Worm (Caenorhabditis elegans) whole organism, L3 larva: ENCODE data around the gene Y60C6A.2.

ENCODE experiments used
- R02D3.7 ChIP-seq: fragments of 150-350 bp; optimal IDR thresholded peaks from 2 replicates; lab custom pipeline; 2014; ENCODE audit warnings: missing biosample characterization, missing genetic modification characterization
- aly-2 ChIP-seq: fragments of 150-350 bp; optimal IDR thresholded peaks from 2 replicates; lab custom pipeline; 2014; ENCODE audit warnings: missing biosample characterization, missing genetic modification characterization
- ama-1 ChIP-seq: fragments of 150-350 bp; optimal IDR thresholded peaks from 2 replicates; lab custom pipeline; 2018
- ceh-28 ChIP-seq: fragments of 150-350 bp; optimal IDR thresholded peaks from 2 replicates; lab custom pipeline; 2014; ENCODE audit warnings: missing biosample characterization, missing genetic modification reagents, missing genetic modification characterization
- ceh-82 ChIP-seq: fragments of 150-350 bp; optimal IDR thresholded peaks from 2 replicates; lab custom pipeline; 2014; ENCODE audit warnings: missing biosample characterization, missing genetic modification characterization
- ceh-9 ChIP-seq: sonication (generic microtip); optimal IDR thresholded peaks from 2 replicates; lab custom pipeline; 2018; ENCODE audit warnings: missing biosample characterization, missing genetic modification characterization
- egl-27 ChIP-seq: sonication (generic microtip); optimal IDR thresholded peaks from 4 replicates; lab custom pipeline; 2017; ENCODE audit warnings: missing biosample characterization, missing genetic modification reagents, missing genetic modification characterization
- egl-5 ChIP-seq: fragments of 150-350 bp; optimal IDR thresholded peaks from 2 replicates; lab custom pipeline; 2017; ENCODE audit warnings: missing biosample characterization, missing genetic modification reagents, missing genetic modification characterization, inconsistent platforms
- elt-1 ChIP-seq: fragments of 150-350 bp; optimal IDR thresholded peaks from 2 replicates; lab custom pipeline; 2014; ENCODE audit warnings: missing biosample characterization, missing genetic modification characterization
- elt-2 ChIP-seq: sonication (generic microtip); optimal IDR thresholded peaks from 2 replicates; lab custom pipeline; 2016; ENCODE audit warnings: missing genetic modification reagents, mild to moderate bottlenecking, missing genetic modification characterization, missing compliant biosample characterization
- fkh-10 ChIP-seq: sonication (generic microtip); optimal IDR thresholded peaks from 2 replicates; lab custom pipeline; 2017; ENCODE audit warnings: missing biosample characterization, missing genetic modification reagents, missing genetic modification characterization
- fkh-2 ChIP-seq: fragments of 150-350 bp; optimal IDR thresholded peaks from 2 replicates; lab custom pipeline; 2014; ENCODE audit warnings: missing biosample characterization, missing genetic modification reagents, missing genetic modification characterization
- hmg-11 ChIP-seq: sonication (generic microtip); optimal IDR thresholded peaks from 2 replicates; lab custom pipeline; 2016; ENCODE audit warnings: missing genetic modification characterization, missing compliant biosample characterization
- jun-1 ChIP-seq: fragments of 150-350 bp; optimal IDR thresholded peaks from 2 replicates; lab custom pipeline; 2014; ENCODE audit warnings: missing biosample characterization, missing genetic modification reagents, missing genetic modification characterization
- lin-15B ChIP-seq: fragments of 150-350 bp; optimal IDR thresholded peaks from 2 replicates; lab custom pipeline; 2014; ENCODE audit warnings: missing biosample characterization, missing genetic modification characterization
- lin-39 ChIP-seq: fragments of 150-350 bp; optimal IDR thresholded peaks from 2 replicates; lab custom pipeline; 2018; ENCODE audit warnings: missing biosample characterization, missing genetic modification reagents, missing genetic modification characterization
- lsy-12 ChIP-seq: sonication (generic microtip); optimal IDR thresholded peaks from 2 replicates; lab custom pipeline; 2016; ENCODE audit warnings: mild to moderate bottlenecking, missing genetic modification characterization, missing compliant biosample characterization
- mdl-1 ChIP-seq: fragments of 150-350 bp; optimal IDR thresholded peaks from 2 replicates; lab custom pipeline; 2014; ENCODE audit warnings: missing biosample characterization, missing genetic modification characterization
- nfya-1 ChIP-seq: sonication (generic microtip); optimal IDR thresholded peaks from 2 replicates; lab custom pipeline; 2017; ENCODE audit warnings: missing genetic modification characterization, mild to moderate bottlenecking, missing compliant biosample characterization, antibody characterized with exemption, moderate library complexity; ENCODE audit not compliant: insufficient read depth
- nhr-12 ChIP-seq: fragments of 150-350 bp; optimal IDR thresholded peaks from 2 replicates; lab custom pipeline; 2014; ENCODE audit warnings: missing biosample characterization, missing genetic modification characterization
- nhr-237 ChIP-seq: fragments of 150-350 bp; optimal IDR thresholded peaks from 2 replicates; lab custom pipeline; 2014; ENCODE audit warnings: missing biosample characterization, missing genetic modification characterization
- nhr-25 ChIP-seq: sonication (generic microtip); optimal IDR thresholded peaks from 2 replicates; lab custom pipeline; 2017; ENCODE audit warnings: missing biosample characterization, missing genetic modification characterization
- nhr-28 ChIP-seq: fragments of 150-350 bp; optimal IDR thresholded peaks from 2 replicates; lab custom pipeline; 2014; ENCODE audit warnings: missing biosample characterization, missing genetic modification characterization
- nhr-43 ChIP-seq: sonication (generic microtip); optimal IDR thresholded peaks from 2 replicates; lab custom pipeline; 2016; ENCODE audit warnings: mild to moderate bottlenecking, missing genetic modification characterization, missing compliant biosample characterization; ENCODE audit not compliant: poor library complexity, severe bottlenecking
- nhr-76 ChIP-seq: fragments of 150-350 bp; sonication (generic microtip); optimal IDR thresholded peaks from 5 replicates; lab custom pipeline; 2014; ENCODE audit warnings: missing biosample characterization, missing genetic modification characterization
- pqm-1 ChIP-seq: fragments of 150-350 bp; optimal IDR thresholded peaks from 2 replicates; lab custom pipeline; 2017; ENCODE audit warnings: missing biosample characterization, missing genetic modification characterization, inconsistent platforms
- sea-2 ChIP-seq: fragments of 150-350 bp; sonication (generic microtip); optimal IDR thresholded peaks from 4 replicates; lab custom pipeline; 2014; ENCODE audit warnings: missing biosample characterization, missing genetic modification reagents, missing genetic modification characterization
- skn-1 ChIP-seq: fragments of 150-350 bp; optimal IDR thresholded peaks from 2 replicates; lab custom pipeline; 2014; ENCODE audit warnings: missing biosample characterization, missing genetic modification characterization
- snpc-4 ChIP-seq: fragments of 150-350 bp; optimal IDR thresholded peaks from 2 replicates; lab custom pipeline; 2014; ENCODE audit warnings: missing biosample characterization, missing genetic modification characterization
- tbx-2 ChIP-seq: sonication (generic microtip); optimal IDR thresholded peaks from 2 replicates; lab custom pipeline; 2016; ENCODE audit warnings: mild to moderate bottlenecking, missing genetic modification characterization, missing compliant biosample characterization
- unc-39 ChIP-seq: sonication (generic microtip); optimal IDR thresholded peaks from 4 replicates; lab custom pipeline; 2017; ENCODE audit warnings: missing biosample characterization, missing genetic modification characterization
- unc-62 ChIP-seq: fragments of 150-350 bp; sonication (generic microtip); optimal IDR thresholded peaks from 4 replicates; lab custom pipeline; 2014; ENCODE audit warnings: missing biosample characterization, missing genetic modification reagents, missing genetic modification characterization
- zag-1 ChIP-seq: fragments of 150-350 bp; optimal IDR thresholded peaks from 2 replicates; lab custom pipeline; 2014; ENCODE audit warnings: missing biosample characterization, missing genetic modification characterization
- ztf-11 ChIP-seq: fragments of 150-350 bp; optimal IDR thresholded peaks from 2 replicates; lab custom pipeline; 2014; ENCODE audit warnings: missing biosample characterization, missing genetic modification characterization
- ztf-4 ChIP-seq: fragments of 150-350 bp; optimal IDR thresholded peaks from 2 replicates; lab custom pipeline; 2014; ENCODE audit warnings: missing biosample characterization, missing genetic modification characterization

Y60C6A.2 gene

DNA sequence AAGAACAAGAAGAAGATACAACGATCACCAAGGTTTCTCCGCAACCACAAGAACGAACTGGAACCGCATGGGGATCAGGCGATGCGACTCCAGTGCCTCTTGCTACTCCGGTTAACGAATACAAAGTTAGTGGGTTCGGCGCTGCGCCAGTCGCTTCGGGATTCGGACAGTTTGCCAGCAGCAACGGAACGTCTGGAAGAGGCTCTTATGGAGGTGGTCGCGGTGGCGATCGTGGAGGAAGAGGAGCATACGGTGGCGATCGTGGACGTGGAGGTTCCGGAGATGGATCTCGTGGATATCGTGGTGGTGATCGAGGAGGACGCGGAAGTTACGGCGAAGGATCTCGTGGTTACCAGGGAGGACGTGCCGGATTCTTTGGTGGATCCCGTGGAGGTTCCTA lies 27.2 kb downstream of the Y60C6A.2 start:
- no peak for TF ChIP-seq ceh-28
- TF ChIP-seq mdl-1 = no peak
- no peak for TF ChIP-seq pqm-1
- TF ChIP-seq nhr-28 (tag; lab: Kevin White, UChicago) = no peak
- TF ChIP-seq snpc-4 (tag; lab: Kevin White, UChicago) = no peak
- no peak for TF ChIP-seq egl-27

DNA sequence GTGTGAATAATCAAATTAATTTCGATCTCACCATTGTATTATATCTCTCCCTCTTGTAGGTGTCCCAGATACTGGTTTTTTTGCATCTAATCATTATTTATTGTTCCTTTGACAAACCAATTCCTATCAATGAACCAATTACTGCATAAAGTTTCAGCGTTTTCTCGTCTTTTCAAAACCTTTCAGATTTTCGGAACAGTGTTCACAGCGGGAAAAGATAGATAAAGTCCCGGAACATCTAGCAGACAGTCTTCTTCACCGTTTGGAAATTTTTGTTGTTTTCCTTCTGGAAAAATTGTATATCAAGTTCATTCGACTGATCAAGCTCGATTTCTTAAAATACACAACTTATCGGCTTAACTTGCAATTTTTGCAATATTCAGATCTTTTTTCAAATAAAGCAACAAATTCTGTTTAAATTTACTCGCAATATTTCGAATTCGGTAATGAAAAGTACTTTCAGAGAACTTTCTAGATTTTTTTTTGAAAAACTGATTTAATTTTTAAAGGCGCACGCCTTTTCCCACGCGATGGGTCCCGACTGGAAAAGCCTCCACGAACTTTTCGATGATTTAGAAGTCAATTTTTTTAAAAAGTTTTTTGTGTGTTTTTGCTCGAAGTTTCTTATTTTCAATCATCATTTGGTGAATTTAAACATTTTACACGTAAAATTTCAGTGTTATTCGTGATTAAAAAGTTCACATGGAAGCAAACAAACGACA lies 29.8 kb downstream of the Y60C6A.2 start, which contains the start of gene pgl-3:
Gene pgl-3, plus strand, starts transcription at position 672 of the 722 bp plus-strand sequence.
- TF ChIP-seq nhr-43 (tag; lab: Kevin White, UChicago) = no peak
- no peak for TF ChIP-seq elt-2
- no peak for TF ChIP-seq zag-1 (tag; lab: Kevin White, UChicago)

DNA sequence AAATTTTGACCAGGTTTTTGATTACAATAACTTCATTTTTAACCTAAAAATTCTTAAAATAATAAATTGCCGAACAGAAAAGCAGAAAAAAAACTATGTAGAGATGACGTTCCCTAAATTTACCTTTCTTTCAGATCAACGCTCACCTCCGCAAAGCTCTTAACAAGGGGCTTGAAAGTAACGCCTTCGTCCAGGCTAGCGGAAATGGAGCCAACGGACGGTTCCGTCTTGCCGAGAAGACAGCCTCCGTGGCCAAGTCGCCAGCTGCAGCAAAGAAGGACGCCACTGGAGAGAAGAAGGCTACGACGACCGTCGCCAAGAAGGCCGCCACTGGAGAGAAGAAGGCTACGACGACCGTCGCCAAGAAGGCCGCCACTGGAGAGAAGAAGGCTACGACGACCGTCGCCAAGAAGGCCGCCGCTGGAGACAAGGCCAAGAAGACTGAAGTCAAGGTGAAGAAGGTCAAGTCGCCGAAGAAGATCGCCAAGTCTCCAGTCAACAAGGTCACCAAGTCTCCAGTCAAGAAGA lies 30.5 kb downstream of the Y60C6A.2 start:
- TF ChIP-seq ceh-82 (tag; lab: Kevin White, UChicago) (no peak), ama-1 (lab: Kevin White, UChicago) (no peak), nhr-25 (no peak)

DNA sequence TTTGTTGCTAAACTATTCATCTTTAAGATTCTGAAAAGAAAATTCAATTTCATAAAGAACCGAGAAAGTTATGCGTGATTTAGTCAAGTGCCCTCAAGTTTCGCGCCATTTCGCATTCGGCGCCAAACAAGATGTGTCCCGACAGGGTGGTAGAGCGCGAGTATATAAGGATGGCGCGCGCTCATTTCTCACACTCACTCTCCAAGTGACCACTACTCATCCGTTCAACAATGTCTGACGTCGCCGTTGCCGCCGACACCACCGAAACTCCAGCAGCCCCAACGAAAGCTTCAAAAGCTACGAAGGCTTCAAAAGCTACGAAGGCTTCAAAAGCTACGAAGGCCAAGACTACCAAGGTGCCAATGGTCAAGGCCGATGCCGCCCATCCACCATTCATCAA lies 31.1 kb downstream of the Y60C6A.2 start, which contains the start of gene hil-4:
Gene hil-4, plus strand, starts transcription at position 191 of the 400 bp plus-strand sequence.
- TF ChIP-seq unc-39 (tag; lab: Kevin White, UChicago) = no peak
- no peak for TF ChIP-seq ceh-9 (tag; lab: Kevin White, UChicago)
- TF ChIP-seq nhr-28 (tag; lab: Kevin White, UChicago) = no peak
- no peak for TF ChIP-seq lsy-12
- TF ChIP-seq nhr-237 (tag; lab: Kevin White, UChicago) = no peak
- no peak for TF ChIP-seq unc-62
- TF ChIP-seq nhr-76 = no peak
- TF ChIP-seq elt-1 (tag; lab: Kevin White, UChicago) = no peak
- TF ChIP-seq lin-15B (tag; lab: Kevin White, UChicago) = no peak
- no peak for TF ChIP-seq sea-2 (GFP tag; lab: Kevin White, UChicago)
- TF ChIP-seq fkh-2 (tag; lab: Kevin White, UChicago) = no peak
- TF ChIP-seq nfya-1 = no peak
- TF ChIP-seq R02D3.7 (tag; lab: Kevin White, UChicago) = no peak
- no peak for TF ChIP-seq tbx-2
- no peak for TF ChIP-seq ceh-28
- TF ChIP-seq hmg-11 (tag; lab: Kevin White, UChicago) = no peak
- TF ChIP-seq ceh-82 (tag; lab: Kevin White, UChicago) = no peak
- no peak for TF ChIP-seq egl-5 (tag; lab: Kevin White, UChicago)
- no peak for TF ChIP-seq aly-2 (tag; lab: Kevin White, UChicago)

DNA sequence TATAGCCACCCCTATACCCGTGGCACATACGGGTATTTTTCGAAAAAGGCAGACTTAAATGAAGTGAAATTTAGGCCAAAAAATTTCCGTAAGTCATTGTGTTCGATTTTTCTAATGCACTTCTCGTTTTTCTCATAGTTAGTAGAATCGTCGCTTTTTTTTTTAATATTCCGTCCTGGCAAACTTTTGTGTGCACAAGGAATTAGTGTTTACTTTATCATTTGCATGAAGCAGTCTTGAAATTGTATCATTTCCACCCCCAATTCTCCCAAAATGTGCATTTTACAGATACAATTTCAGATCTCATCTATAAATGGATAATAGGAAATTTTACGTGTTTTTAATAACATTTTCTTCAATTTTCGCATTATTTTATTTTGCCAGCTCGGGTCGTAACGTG lies 34.9 kb downstream of the Y60C6A.2 start, which contains the start of gene C18G1.6:
Gene C18G1.6, plus strand, starts transcription at position 301 of the 400 bp plus-strand sequence.
- TF ChIP-seq ceh-82 (tag; lab: Kevin White, UChicago) (no peak), unc-62 (no peak), nhr-25 (no peak)
- TF ChIP-seq, all 47 proteins: peak for 0

DNA sequence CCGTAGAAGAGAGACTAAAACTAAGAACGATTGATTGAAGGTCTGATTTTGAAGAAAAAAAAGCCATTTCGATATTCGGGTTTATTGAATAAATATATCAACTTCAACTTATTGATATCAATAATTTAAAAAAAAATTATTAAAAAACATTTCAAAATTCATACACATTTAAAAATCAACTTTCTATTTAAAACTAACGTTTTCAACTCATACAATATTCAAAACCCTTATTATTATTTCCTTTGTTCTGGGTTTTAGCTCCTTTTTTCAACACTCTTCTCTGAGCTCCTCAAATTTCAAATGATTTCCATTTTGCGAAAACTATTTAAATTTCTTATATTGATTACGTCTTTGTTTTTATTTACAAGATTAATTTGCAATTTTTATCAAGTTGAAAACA lies 40.0 kb downstream of the Y60C6A.2 start, which contains the start of gene C18G1.7:
Gene C18G1.7, plus strand, starts transcription at position 301 of the 400 bp plus-strand sequence.
- no peak for TF ChIP-seq egl-27
- TF ChIP-seq ztf-4 = no peak
- no peak for TF ChIP-seq ceh-9 (tag; lab: Kevin White, UChicago)
- TF ChIP-seq ztf-11 = no peak
- TF ChIP-seq unc-39 (tag; lab: Kevin White, UChicago) = no peak
- TF ChIP-seq lsy-12 = no peak
- no peak for TF ChIP-seq mdl-1
- no peak for TF ChIP-seq skn-1 (tag; lab: Kevin White, UChicago)
- no peak for TF ChIP-seq fkh-10 (GFP tag; lab: Kevin White, UChicago)
- no peak for TF ChIP-seq jun-1 (tag; lab: Kevin White, UChicago)
- no peak for TF ChIP-seq unc-62
- TF ChIP-seq lin-39 (tag; lab: Kevin White, UChicago) = no peak
- TF ChIP-seq nhr-12 (tag; lab: Kevin White, UChicago) = no peak
- no peak for TF ChIP-seq ama-1 (lab: Kevin White, UChicago)
- no peak for TF ChIP-seq nhr-25
- no peak for TF ChIP-seq sea-2 (GFP tag; lab: Kevin White, UChicago)
- TF ChIP-seq tbx-2 = no peak
- TF ChIP-seq, all 47 proteins: peak for 0
